Worm (Caenorhabditis elegans) whole organism, L4/young adult: ENCODE data around the gene srt-74.

Source experiments
- W03F9.2 ChIP-seq: fragments of 150-350 bp; optimal IDR thresholded peaks from 2 replicates; lab custom pipeline; 2014; ENCODE audit warnings: missing biosample characterization, missing genetic modification characterization
- dao-5 ChIP-seq: sonication (generic microtip); optimal IDR thresholded peaks from 2 replicates; lab custom pipeline; 2016; ENCODE audit warnings: missing genotype, missing genetic modification characterization, moderate library complexity, missing compliant biosample characterization
- him-1 ChIP-seq: sonication (generic microtip); optimal IDR thresholded peaks from 2 replicates; lab custom pipeline; 2016; ENCODE audit warnings: missing genotype, missing genetic modification reagents, missing genetic modification characterization, missing compliant biosample characterization

The srt-74 gene

ce11 chrV:14282222-14282709 lies at the start of gene srt-74, which contains the start of gene F40G12.9:
srt-74 (minus strand) TSS chrV:14282322.
F40G12.9 (plus strand) TSS chrV:14282659.
- TF ChIP-seq him-1 (no peak), dao-5 (tag; lab: Kevin White, UChicago) (no peak), W03F9.2 (tag; lab: Kevin White, UChicago) (no peak)

- TF ChIP-seq him-1, result no peak
- TF ChIP-seq dao-5 (tag; lab: Kevin White, UChicago), result no peak
- TF ChIP-seq W03F9.2 (tag; lab: Kevin White, UChicago), result no peak
Observed at ce11 chrV:14331477-14331876, 49.4 kb upstream of the srt-74 start, which contains the start of gene F47B8.8. F47B8.8 (plus strand) TSS chrV:14331733.

ce11 chrV:14328806-14329205 lies 46.7 kb upstream of the srt-74 start, which contains the start of gene pepm-1:
pepm-1 (plus strand) TSS chrV:14329106.
- TF ChIP-seq W03F9.2 (tag; lab: Kevin White, UChicago), result no peak
- no peak for TF ChIP-seq him-1
- TF ChIP-seq dao-5 (tag; lab: Kevin White, UChicago), result no peak

ce11 chrV:14327776-14328175 lies 45.7 kb upstream of the srt-74 start, which contains the start of gene F47B8.5:
F47B8.5 (minus strand) TSS chrV:14327876.
- TF ChIP-seq W03F9.2 (tag; lab: Kevin White, UChicago), result no peak
- no peak for TF ChIP-seq him-1
- TF ChIP-seq dao-5 (tag; lab: Kevin White, UChicago), result no peak

- TF ChIP-seq him-1 (no peak), dao-5 (tag; lab: Kevin White, UChicago) (no peak), W03F9.2 (tag; lab: Kevin White, UChicago) (no peak)
Observed at ce11 chrV:14324502-14325467, 42.7 kb upstream of the srt-74 start, which contains the start of the genes F47B8.4 and F47B8.18. F47B8.4 (minus strand) TSS chrV:14324673. F47B8.18 (minus strand) TSS chrV:14325464.

ce11 chrV:14322743-14323142 lies 40.6 kb upstream of the srt-74 start, which contains the start of gene F47B8.3:
F47B8.3 (minus strand) TSS chrV:14323003.
- TF ChIP-seq dao-5 (tag; lab: Kevin White, UChicago) (no peak), W03F9.2 (tag; lab: Kevin White, UChicago) (no peak)

- TF ChIP-seq him-1, result no peak
- TF ChIP-seq W03F9.2 (tag; lab: Kevin White, UChicago), result no peak
- no peak for TF ChIP-seq dao-5 (tag; lab: Kevin White, UChicago)
Observed at ce11 chrV:14320730-14321319, 38.7 kb upstream of the srt-74 start.

- no peak for TF ChIP-seq dao-5 (tag; lab: Kevin White, UChicago)
- no peak for TF ChIP-seq W03F9.2 (tag; lab: Kevin White, UChicago)
- no peak for TF ChIP-seq him-1
Observed at ce11 chrV:14320246-14320645, 38.1 kb upstream of the srt-74 start, which contains the start of gene F47B8.14. F47B8.14 (plus strand) TSS chrV:14320546.

ce11 chrV:14319101-14319781 lies 37.1 kb upstream of the srt-74 start, which contains the start of gene F47B8.13:
F47B8.13 (minus strand) TSS chrV:14319731.
- TF ChIP-seq him-1, result no peak
- no peak for TF ChIP-seq W03F9.2 (tag; lab: Kevin White, UChicago)
- no peak for TF ChIP-seq dao-5 (tag; lab: Kevin White, UChicago)

- TF ChIP-seq dao-5 (tag; lab: Kevin White, UChicago), result no peak
Observed at ce11 chrV:14317621-14318020, 35.5 kb upstream of the srt-74 start.

ce11 chrV:14317204-14317603 lies 35.1 kb upstream of the srt-74 start:
- TF ChIP-seq him-1 (no peak), W03F9.2 (tag; lab: Kevin White, UChicago) (no peak), dao-5 (tag; lab: Kevin White, UChicago) (no peak)

ce11 chrV:14316525-14316924 lies 34.4 kb upstream of the srt-74 start, which contains the start of gene F47B8.2:
F47B8.2 (minus strand) TSS chrV:14316625.
- no peak for TF ChIP-seq him-1

- TF ChIP-seq W03F9.2 (tag; lab: Kevin White, UChicago) (no peak), him-1 (no peak), dao-5 (tag; lab: Kevin White, UChicago) (no peak)
Observed at ce11 chrV:14314236-14314635, 32.1 kb upstream of the srt-74 start, which contains the start of gene F47B8.1. F47B8.1 (minus strand) TSS chrV:14314336.
